Fruit fly (Drosophila melanogaster) whole organism, embryonic: ENCODE data around the gene ari-1.

Source experiments
- Ada2b ChIP-seq: fragments of 200-800 bp; sonication (Bioruptor generic); IDR thresholded peaks from 2 replicates; pipeline ENCODE4 v1.3.6; 2022; ENCODE audit warnings: missing biosample characterization, missing genetic modification characterization
- B-H2 ChIP-seq: fragments of 200-800 bp; sonication (Bioruptor generic); optimal IDR thresholded peaks from 2 replicates; lab custom pipeline; 2018; ENCODE audit warnings: missing biosample characterization, mild to moderate bottlenecking, missing genetic modification characterization
- CG1024 ChIP-seq: fragments of 200-800 bp; sonication (Bioruptor generic); IDR thresholded peaks from 2 replicates; pipeline ENCODE4 v1.3.6; 2022; ENCODE audit warnings: missing biosample characterization, missing genetic modification characterization
- CG10274 ChIP-seq: fragments of 200-800 bp; sonication (Bioruptor generic); optimal IDR thresholded peaks from 3 replicates; lab custom pipeline; 2017; ENCODE audit warnings: missing biosample characterization, mild to moderate bottlenecking, missing genetic modification characterization
- CG10366 ChIP-seq: fragments of 200-800 bp; sonication (Bioruptor generic); IDR thresholded peaks from 2 replicates; pipeline ENCODE4 v1.3.6; 2022; ENCODE audit warnings: missing biosample characterization, missing genetic modification characterization
- CG10654 ChIP-seq: fragments of 200-800 bp; sonication (Bioruptor generic); optimal IDR thresholded peaks from 2 replicates; lab custom pipeline; 2016; ENCODE audit warnings: missing biosample characterization, missing genetic modification characterization
- CG12236 ChIP-seq: fragments of 200-800 bp; sonication (Bioruptor generic); optimal IDR thresholded peaks from 2 replicates; lab custom pipeline; 2016; ENCODE audit warnings: missing biosample characterization, missing genetic modification characterization
- CG12299 ChIP-seq: fragments of 200-800 bp; sonication (Bioruptor generic); optimal IDR thresholded peaks from 2 replicates; lab custom pipeline; 2018; ENCODE audit warnings: missing biosample characterization, mild to moderate bottlenecking, missing genetic modification characterization
- CG14050 ChIP-seq: fragments of 200-800 bp; sonication (Bioruptor generic); IDR thresholded peaks from 3 replicates; pipeline ENCODE4 v1.3.6; 2022; ENCODE audit warnings: missing biosample characterization, missing genetic modification characterization
- CG15514 ChIP-seq: fragments of 200-800 bp; sonication (Bioruptor generic); optimal IDR thresholded peaks from 3 replicates; lab custom pipeline; 2017; ENCODE audit warnings: missing biosample characterization, missing genetic modification characterization, mild to moderate bottlenecking, moderate library complexity, missing genetic modification reagents
- CG1792 ChIP-seq: fragments of 200-800 bp; sonication (Bioruptor generic); optimal IDR thresholded peaks from 2 replicates; lab custom pipeline; 2016; ENCODE audit warnings: missing biosample characterization, missing genetic modification characterization
- CG2116 ChIP-seq: fragments of 200-800 bp; sonication (Bioruptor generic); optimal IDR thresholded peaks from 3 replicates; lab custom pipeline; 2018; ENCODE audit warnings: missing biosample characterization, mild to moderate bottlenecking, missing genetic modification characterization
- CG2129 ChIP-seq: fragments of 200-800 bp; sonication (Bioruptor generic); IDR thresholded peaks from 2 replicates; pipeline ENCODE4 v1.3.6; 2022; ENCODE audit warnings: missing biosample characterization, missing genetic modification characterization; ENCODE audit not compliant: partially characterized antibody
- CG30403 ChIP-seq: fragments of 200-800 bp; sonication (Bioruptor generic); optimal IDR thresholded peaks from 3 replicates; lab custom pipeline; 2016; ENCODE audit warnings: missing biosample characterization, missing genetic modification characterization
- CG4820 ChIP-seq: fragments of 200-800 bp; sonication (Bioruptor generic); optimal IDR thresholded peaks from 3 replicates; lab custom pipeline; 2016; ENCODE audit warnings: missing biosample characterization, missing genetic modification characterization
- CG6254 ChIP-seq: fragments of 200-800 bp; sonication (Bioruptor generic); optimal IDR thresholded peaks from 3 replicates; lab custom pipeline; 2017; ENCODE audit warnings: mild to moderate bottlenecking, missing biosample characterization, missing genetic modification reagents, missing genetic modification characterization
- CG8765 ChIP-seq: fragments of 200-800 bp; sonication (Bioruptor generic); IDR thresholded peaks from 2 replicates; pipeline ENCODE4 v1.3.6; 2022; ENCODE audit warnings: missing biosample characterization, missing genetic modification characterization
- Doc2 ChIP-seq: fragments of 200-800 bp; sonication (Bioruptor generic); IDR thresholded peaks from 2 replicates; pipeline ENCODE4 v1.3.6; 2022; ENCODE audit warnings: missing biosample characterization, missing genetic modification characterization
- Dp ChIP-seq: fragments of 200-800 bp; sonication (Bioruptor generic); optimal IDR thresholded peaks from 2 replicates; lab custom pipeline; 2018; ENCODE audit warnings: missing biosample characterization, mild to moderate bottlenecking, missing genetic modification characterization, moderate library complexity
- ERR ChIP-seq: fragments of 200-800 bp; sonication (Bioruptor generic); optimal IDR thresholded peaks from 2 replicates; lab custom pipeline; 2016; ENCODE audit warnings: missing biosample characterization, missing genetic modification characterization
- GATAe ChIP-seq: fragments of 200-800 bp; sonication (Bioruptor generic); conservative IDR thresholded peaks from 2 replicates; pipeline ENCODE4 v1.3.6; 2022; ENCODE audit warnings: missing biosample characterization, missing genetic modification characterization
- HLH3B ChIP-seq: fragments of 200-800 bp; sonication (Bioruptor generic); IDR thresholded peaks from 2 replicates; pipeline ENCODE4 v1.3.6; 2022; ENCODE audit warnings: missing biosample characterization, missing genetic modification characterization
- Lpt ChIP-seq: fragments of >200 bp; optimal IDR thresholded peaks from 2 replicates; lab custom pipeline; 2018; ENCODE audit warnings: missing biosample characterization, missing genetic modification characterization
- Max ChIP-seq: fragments of 200-800 bp; sonication (Bioruptor generic); optimal IDR thresholded peaks from 2 replicates; lab custom pipeline; 2016; ENCODE audit warnings: missing biosample characterization, mild to moderate bottlenecking, missing genetic modification characterization
- NK7.1 ChIP-seq: fragments of 200-800 bp; sonication (Bioruptor generic); optimal IDR thresholded peaks from 3 replicates; lab custom pipeline; 2016; ENCODE audit warnings: missing biosample characterization, missing genetic modification characterization
- Nf-YB ChIP-seq: fragments of 200-800 bp; sonication (Bioruptor generic); optimal IDR thresholded peaks from 3 replicates; lab custom pipeline; 2019; ENCODE audit warnings: missing biosample characterization, mild to moderate bottlenecking, missing genetic modification characterization, moderate library complexity
- Pdp1 ChIP-seq, 2 experiments: fragments of 200-800 bp; sonication (Bioruptor generic); optimal IDR thresholded peaks; 3 replicates each; lab custom pipeline; 2016; ENCODE audit warnings: missing biosample characterization in 2 of 2, missing genetic modification characterization in 2 of 2, mild to moderate bottlenecking in 1 of 2, moderate library complexity in 1 of 2
- Scr ChIP-seq: fragments of 200-800 bp; sonication (Bioruptor generic); IDR thresholded peaks from 2 replicates; pipeline ENCODE4 v1.3.6; 2022; ENCODE audit warnings: missing biosample characterization, missing genetic modification characterization; ENCODE audit not compliant: partially characterized antibody
- Side ChIP-seq: fragments of 200-800 bp; sonication (Bioruptor generic); optimal IDR thresholded peaks from 2 replicates; lab custom pipeline; 2016; ENCODE audit warnings: missing biosample characterization, missing genetic modification characterization
- Sin3A ChIP-seq: fragments of >200 bp; optimal IDR thresholded peaks from 2 replicates; lab custom pipeline; 2018
- Spps ChIP-seq: fragments of 200-800 bp; sonication (Bioruptor generic); optimal IDR thresholded peaks from 2 replicates; lab custom pipeline; 2018; ENCODE audit warnings: missing biosample characterization, mild to moderate bottlenecking, missing genetic modification characterization
- aop ChIP-seq: fragments of 200-800 bp; sonication (Bioruptor generic); IDR thresholded peaks from 2 replicates; pipeline ENCODE4 v1.3.6; 2022; ENCODE audit warnings: missing biosample characterization, missing genetic modification characterization
- ato ChIP-seq: fragments of 200-800 bp; sonication (Bioruptor generic); IDR thresholded peaks from 2 replicates; pipeline ENCODE4 v1.3.6; 2022; ENCODE audit warnings: missing biosample characterization, missing genetic modification characterization; ENCODE audit not compliant: partially characterized antibody
- bigmax ChIP-seq: fragments of 200-800 bp; sonication (Bioruptor generic); optimal IDR thresholded peaks from 2 replicates; lab custom pipeline; 2018; ENCODE audit warnings: missing biosample characterization, mild to moderate bottlenecking, missing genetic modification characterization
- br ChIP-seq: fragments of >200 bp; optimal IDR thresholded peaks from 2 replicates; lab custom pipeline; 2017
- bsh ChIP-seq, 2 experiments: fragments of 200-800 bp; sonication (Bioruptor generic); optimal IDR thresholded peaks; 2 replicates each; lab custom pipeline; 2017 to 2018; ENCODE audit warnings: mild to moderate bottlenecking in 2 of 2, missing biosample characterization in 2 of 2, missing genetic modification characterization in 2 of 2, moderate library complexity in 1 of 2
- chif ChIP-seq, 2 experiments: fragments of 200-800 bp; sonication (Bioruptor generic); optimal IDR thresholded peaks; 3 replicates each; lab custom pipeline; 2016; ENCODE audit warnings: missing biosample characterization in 2 of 2, missing genetic modification characterization in 2 of 2
- chn ChIP-seq: fragments of 200-800 bp; sonication (Bioruptor generic); optimal IDR thresholded peaks from 2 replicates; lab custom pipeline; 2016; ENCODE audit warnings: missing biosample characterization, missing genetic modification characterization
- ci ChIP-seq: fragments of 200-800 bp; sonication (Bioruptor generic); IDR thresholded peaks from 3 replicates; pipeline ENCODE4 v1.3.6; 2022; ENCODE audit warnings: missing biosample characterization, missing genetic modification characterization
- cwo ChIP-seq: fragments of 200-800 bp; sonication (Bioruptor generic); optimal IDR thresholded peaks from 3 replicates; lab custom pipeline; 2017; ENCODE audit warnings: missing biosample characterization, missing genetic modification characterization, mild to moderate bottlenecking, moderate library complexity, missing genetic modification reagents
- danr ChIP-seq: fragments of 200-800 bp; sonication (Bioruptor generic); IDR thresholded peaks from 2 replicates; pipeline ENCODE4 v1.3.6; 2022; ENCODE audit warnings: missing biosample characterization, missing genetic modification characterization
- dati ChIP-seq: fragments of 200-800 bp; sonication (Bioruptor generic); IDR thresholded peaks from 2 replicates; pipeline ENCODE4 v1.3.6; 2022; ENCODE audit warnings: missing biosample characterization, missing genetic modification characterization
- dpn ChIP-seq, 2 experiments: fragments of 200-800 bp; sonication (Bioruptor generic); optimal IDR thresholded peaks; 3 replicates each; lab custom pipeline; 2016; ENCODE audit warnings: missing biosample characterization in 2 of 2, missing genetic modification characterization in 2 of 2
- eve ChIP-seq, 2 experiments: fragments of >200 bp; optimal IDR thresholded peaks; 2 replicates each; lab custom pipeline; 2017; ENCODE audit warnings: missing biosample characterization in 2 of 2, missing genetic modification characterization in 2 of 2
- hth ChIP-seq: fragments of >200 bp; optimal IDR thresholded peaks from 2 replicates; lab custom pipeline; 2017; ENCODE audit warnings: inconsistent platforms
- ken ChIP-seq: fragments of 200-800 bp; sonication (Bioruptor generic); IDR thresholded peaks from 3 replicates; pipeline ENCODE4 v1.3.6; 2022; ENCODE audit warnings: missing biosample characterization, missing genetic modification characterization
- maf-S ChIP-seq: fragments of 200-800 bp; sonication (Bioruptor generic); optimal IDR thresholded peaks from 2 replicates; lab custom pipeline; 2016; ENCODE audit warnings: missing biosample characterization, missing genetic modification characterization
- pita ChIP-seq: fragments of 200-800 bp; sonication (Bioruptor generic); optimal IDR thresholded peaks from 2 replicates; lab custom pipeline; 2017; ENCODE audit warnings: missing biosample characterization, mild to moderate bottlenecking, missing genetic modification characterization
- psq ChIP-seq: fragments of 200-800 bp; sonication (Bioruptor generic); optimal IDR thresholded peaks from 2 replicates; lab custom pipeline; 2017; ENCODE audit warnings: missing biosample characterization, missing genetic modification characterization
- repo ChIP-seq: fragments of 200-800 bp; sonication (Bioruptor generic); optimal IDR thresholded peaks from 2 replicates; lab custom pipeline; 2016; ENCODE audit warnings: missing biosample characterization, missing genetic modification characterization
- shn ChIP-seq: fragments of 200-800 bp; sonication (Bioruptor generic); optimal IDR thresholded peaks from 3 replicates; lab custom pipeline; 2016; ENCODE audit warnings: missing biosample characterization, missing genetic modification characterization
- sug ChIP-seq: fragments of 200-800 bp; optimal IDR thresholded peaks from 2 replicates; lab custom pipeline; 2019; ENCODE audit warnings: missing biosample characterization, mild to moderate bottlenecking, missing genetic modification characterization, moderate library complexity
- tap ChIP-seq: fragments of 200-800 bp; optimal IDR thresholded peaks from 3 replicates; lab custom pipeline; 2019; ENCODE audit warnings: missing biosample characterization, mild to moderate bottlenecking, missing genetic modification characterization, moderate library complexity
- z ChIP-seq: fragments of 200-800 bp; sonication (Bioruptor generic); IDR thresholded peaks from 3 replicates; pipeline ENCODE4 v1.3.6; 2022; ENCODE audit warnings: missing biosample characterization, missing genetic modification characterization

Gene ari-1

DNA sequence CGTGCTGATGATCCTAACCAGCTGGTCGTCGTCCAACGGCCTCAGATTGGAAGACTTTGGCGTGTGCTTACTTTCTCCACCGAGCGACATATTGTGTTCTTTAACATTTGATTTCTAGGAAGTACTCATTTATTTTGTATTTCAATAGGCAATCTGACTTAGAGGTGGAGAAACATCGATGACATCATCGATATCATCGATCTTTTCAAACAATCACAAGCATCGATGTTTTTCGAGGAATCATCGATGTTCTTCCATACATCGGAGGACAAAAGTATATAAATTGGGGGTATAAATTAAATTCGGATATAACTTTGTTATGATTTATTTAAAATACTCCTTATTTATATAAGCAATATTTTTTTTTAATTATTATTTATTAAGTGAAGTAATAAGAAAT lies 47.3 kb downstream of the ari-1 start, which contains the start of gene Swt1 (continued):
- no peak for TF ChIP-seq Spps (tag; lab: Kevin White, UChicago)
- no peak for TF ChIP-seq CG8765 (GFP tag; lab: Robert Waterston, UW)
- TF ChIP-seq Dp (GFP tag; lab: Kevin White, UChicago), result no peak
- peak; percentile 78 for TF ChIP-seq ato (GFP tag; lab: Robert Waterston, UW)
- TF ChIP-seq HLH3B (GFP tag; lab: Robert Waterston, UW), result no peak
- no peak for TF ChIP-seq CG15514 (GFP tag; lab: Kevin White, UChicago)
- TF ChIP-seq aop (GFP tag; lab: Robert Waterston, UW), result no peak
- TF ChIP-seq bsh (GFP tag; optimal IDR thresholded peaks at IDR 0.05; lab: Kevin White, UChicago), result no peak
- TF ChIP-seq psq (GFP tag; lab: Kevin White, UChicago), result no peak
- no peak for TF ChIP-seq CG6254 (GFP tag; lab: Kevin White, UChicago)
- TF ChIP-seq CG14050 (GFP tag; lab: Robert Waterston, UW), result no peak
- no peak for TF ChIP-seq NK7.1 (GFP tag; lab: Kevin White, UChicago)
- no peak for TF ChIP-seq CG12236 (GFP tag; lab: Kevin White, UChicago)
- no peak for TF ChIP-seq Lpt
- no peak for TF ChIP-seq hth (lab: Kevin White, UChicago)
- peak; percentile 63 for TF ChIP-seq CG2129 (GFP tag; lab: Robert Waterston, UW)
- no peak for TF ChIP-seq repo (GFP tag; lab: Kevin White, UChicago)
- no peak for TF ChIP-seq chif (GFP tag; optimal IDR thresholded peaks at IDR 0.05; lab: Kevin White, UChicago)
- no peak for TF ChIP-seq maf-S (GFP tag; lab: Kevin White, UChicago)
- TF ChIP-seq CG10366 (GFP tag; lab: Robert Waterston, UW), result no peak
- TF ChIP-seq shn (GFP tag; lab: Kevin White, UChicago), result no peak
- no peak for TF ChIP-seq Doc2 (GFP tag; lab: Robert Waterston, UW)
- no peak for TF ChIP-seq tap (tag; lab: Kevin White, UChicago)
- no peak for TF ChIP-seq Sin3A
- TF ChIP-seq CG1792 (GFP tag; lab: Kevin White, UChicago), result no peak
- TF ChIP-seq dpn (GFP tag; optimal IDR thresholded peaks at IDR 0.05; lab: Kevin White, UChicago), result no peak
- TF ChIP-seq br (lab: Kevin White, UChicago), result no peak
- no peak for TF ChIP-seq Side (GFP tag; lab: Kevin White, UChicago)
- no peak for TF ChIP-seq Ada2b (GFP tag; lab: Robert Waterston, UW)
- TF ChIP-seq dati, result no peak
- TF ChIP-seq eve (GFP tag; optimal IDR thresholded peaks at IDR 0.05; lab: Kevin White, UChicago), result no peak
- TF ChIP-seq ken (GFP tag; lab: Robert Waterston, UW), result no peak
- TF ChIP-seq CG2116 (GFP tag; lab: Kevin White, UChicago), result peak; percentile 39
- TF ChIP-seq Pdp1 (GFP tag; optimal IDR thresholded peaks at IDR 0.05; lab: Kevin White, UChicago), result no peak
- TF ChIP-seq cwo (GFP tag; lab: Kevin White, UChicago), result no peak
- TF ChIP-seq ERR (GFP tag; lab: Kevin White, UChicago), result no peak
- peak; percentile 92 for TF ChIP-seq Scr (GFP tag; lab: Robert Waterston, UW)
- no peak for TF ChIP-seq CG10654 (GFP tag; lab: Kevin White, UChicago)
- no peak for TF ChIP-seq CG10274 (GFP tag; lab: Kevin White, UChicago)
- no peak for TF ChIP-seq Max (GFP tag; lab: Kevin White, UChicago)
- TF ChIP-seq CG30403, result no peak
- no peak for TF ChIP-seq CG12299 (tag; lab: Kevin White, UChicago)
- TF ChIP-seq CG4820 (GFP tag; lab: Kevin White, UChicago), result no peak
- no peak for TF ChIP-seq z (GFP tag; lab: Robert Waterston, UW)
- no peak for TF ChIP-seq sug (tag; lab: Kevin White, UChicago)
- TF ChIP-seq pita (GFP tag; lab: Kevin White, UChicago), result no peak
- TF ChIP-seq ci (GFP tag; lab: Robert Waterston, UW), result no peak
- TF ChIP-seq chn (GFP tag; lab: Kevin White, UChicago), result no peak
- TF ChIP-seq bigmax (GFP tag; lab: Kevin White, UChicago), result no peak
- TF ChIP-seq danr (GFP tag; lab: Robert Waterston, UW), result no peak
- no peak for TF ChIP-seq CG1024 (GFP tag; lab: Robert Waterston, UW)
- TF ChIP-seq B-H2 (GFP tag; lab: Kevin White, UChicago), result no peak
- no peak for TF ChIP-seq Nf-YB (GFP tag; lab: Kevin White, UChicago)
- no peak for TF ChIP-seq GATAe
